Worm (Caenorhabditis elegans): ENCODE results near the gene nspc-16.

ce11 chrX:14543224-14543623 lies 19.8 kb downstream of the nspc-16 start, which contains the start of gene T24C2.3:
- TF ChIP-seq ces-1 (GFP tag; optimal IDR thresholded peaks at IDR 0.05) (no peak), nhr-20 (tag; optimal IDR thresholded peaks at IDR 0.05) (no peak), snpc-4 (tag; optimal IDR thresholded peaks at IDR 0.05) (no peak), unc-62 (GFP tag; optimal IDR thresholded peaks at IDR 0.05) (no peak), C16A3.4 (tag; optimal IDR thresholded peaks at IDR 0.05) (no peak), zag-1 (tag; optimal IDR thresholded peaks at IDR 0.05) (no peak), ceh-82 (tag; optimal IDR thresholded peaks at IDR 0.05) (no peak)
